Fruit fly (Drosophila melanogaster) whole organism, embryonic: Measurements from ENCODE around the gene CG6937.

Source experiments
- CG10462 ChIP-seq: fragments of 200-800 bp; sonication (Bioruptor generic); optimal IDR thresholded peaks from 2 replicates; lab custom pipeline; 2016; ENCODE audit warnings: missing biosample characterization, missing genetic modification characterization
- CG10543 ChIP-seq: fragments of 200-800 bp; sonication (Bioruptor generic); optimal IDR thresholded peaks from 3 replicates; lab custom pipeline; 2017; ENCODE audit warnings: missing biosample characterization, mild to moderate bottlenecking, missing genetic modification characterization, moderate library complexity
- CG11504 ChIP-seq: fragments of 200-800 bp; sonication (Bioruptor generic); optimal IDR thresholded peaks from 3 replicates; lab custom pipeline; 2019; ENCODE audit warnings: missing biosample characterization, mild to moderate bottlenecking, missing genetic modification characterization, moderate library complexity
- CG12155 ChIP-seq: fragments of 200-800 bp; sonication (Bioruptor generic); optimal IDR thresholded peaks from 3 replicates; lab custom pipeline; 2016; ENCODE audit warnings: missing biosample characterization, missing genetic modification characterization
- CG12219 ChIP-seq: fragments of 200-800 bp; sonication (Bioruptor generic); optimal IDR thresholded peaks from 3 replicates; lab custom pipeline; 2018; ENCODE audit warnings: missing biosample characterization, mild to moderate bottlenecking, missing genetic modification characterization
- CG12769 ChIP-seq: fragments of 200-800 bp; sonication (Bioruptor generic); optimal IDR thresholded peaks from 2 replicates; lab custom pipeline; 2019; ENCODE audit warnings: missing biosample characterization, mild to moderate bottlenecking, missing genetic modification characterization, moderate library complexity
- CG15514 ChIP-seq: fragments of 200-800 bp; sonication (Bioruptor generic); optimal IDR thresholded peaks from 3 replicates; lab custom pipeline; 2017; ENCODE audit warnings: missing biosample characterization, missing genetic modification characterization, mild to moderate bottlenecking, moderate library complexity, missing genetic modification reagents
- CG17186 ChIP-seq: fragments of 200-800 bp; sonication (Bioruptor generic); optimal IDR thresholded peaks from 3 replicates; lab custom pipeline; 2017; ENCODE audit warnings: missing biosample characterization, missing genetic modification reagents, missing genetic modification characterization
- CG17568 ChIP-seq: fragments of 200-800 bp; sonication (Bioruptor generic); optimal IDR thresholded peaks from 2 replicates; lab custom pipeline; 2018; ENCODE audit warnings: missing biosample characterization, mild to moderate bottlenecking, missing genetic modification characterization, moderate library complexity
- CG18262 ChIP-seq: fragments of 200-800 bp; optimal IDR thresholded peaks from 3 replicates; lab custom pipeline; 2019; ENCODE audit warnings: missing biosample characterization, mild to moderate bottlenecking, missing genetic modification characterization, moderate library complexity
- CG1832 ChIP-seq: fragments of 200-800 bp; sonication (Bioruptor generic); optimal IDR thresholded peaks from 2 replicates; lab custom pipeline; 2017; ENCODE audit warnings: missing biosample characterization, mild to moderate bottlenecking, missing genetic modification characterization, inconsistent platforms
- CG18764 ChIP-seq: fragments of 200-800 bp; sonication (Bioruptor generic); optimal IDR thresholded peaks from 3 replicates; lab custom pipeline; 2016; ENCODE audit warnings: missing biosample characterization, missing genetic modification characterization
- CG30403 ChIP-seq: fragments of 200-800 bp; sonication (Bioruptor generic); optimal IDR thresholded peaks from 3 replicates; lab custom pipeline; 2016; ENCODE audit warnings: missing biosample characterization, missing genetic modification characterization
- CG31224 ChIP-seq: fragments of 200-800 bp; sonication (Bioruptor generic); IDR thresholded peaks from 2 replicates; pipeline ENCODE4 v1.3.6; 2022; ENCODE audit warnings: missing biosample characterization, missing genetic modification characterization
- CG34224 ChIP-seq: fragments of 200-800 bp; sonication (Bioruptor generic); IDR thresholded peaks from 3 replicates; pipeline ENCODE4 v1.3.6; 2022; ENCODE audit warnings: missing biosample characterization, missing genetic modification characterization; ENCODE audit not compliant: partially characterized antibody
- CG34422 ChIP-seq: fragments of 200-800 bp; sonication (Bioruptor generic); IDR thresholded peaks from 3 replicates; pipeline ENCODE4 v1.3.6; 2022; ENCODE audit warnings: missing biosample characterization, missing genetic modification characterization
- CG4328 ChIP-seq: fragments of 200-800 bp; sonication (Bioruptor generic); optimal IDR thresholded peaks from 3 replicates; lab custom pipeline; 2017; ENCODE audit warnings: missing biosample characterization, missing genetic modification reagents, missing genetic modification characterization
- CG4424 ChIP-seq: fragments of 200-800 bp; sonication (Bioruptor generic); optimal IDR thresholded peaks from 3 replicates; lab custom pipeline; 2016; ENCODE audit warnings: missing biosample characterization, missing genetic modification characterization
- CG8765 ChIP-seq: fragments of 200-800 bp; sonication (Bioruptor generic); IDR thresholded peaks from 2 replicates; pipeline ENCODE4 v1.3.6; 2022; ENCODE audit warnings: missing biosample characterization, missing genetic modification characterization
- CG9797 ChIP-seq: fragments of 200-800 bp; sonication (Bioruptor generic); optimal IDR thresholded peaks from 3 replicates; lab custom pipeline; 2018; ENCODE audit warnings: missing biosample characterization, mild to moderate bottlenecking, missing genetic modification characterization
- CHES-1-like ChIP-seq: fragments of 200-800 bp; sonication (Bioruptor generic); optimal IDR thresholded peaks from 2 replicates; lab custom pipeline; 2016; ENCODE audit warnings: missing biosample characterization, missing genetic modification characterization
- Dek ChIP-seq: fragments of 200-800 bp; sonication (Bioruptor generic); optimal IDR thresholded peaks from 3 replicates; lab custom pipeline; 2019; ENCODE audit warnings: missing biosample characterization, mild to moderate bottlenecking, missing genetic modification characterization, moderate library complexity
- Dip2 ChIP-seq: fragments of 200-800 bp; sonication (Bioruptor generic); IDR thresholded peaks from 2 replicates; pipeline ENCODE4 v1.3.6; 2022; ENCODE audit warnings: missing biosample characterization, missing genetic modification characterization
- Fer2 ChIP-seq: fragments of 200-800 bp; sonication (Bioruptor generic); optimal IDR thresholded peaks from 2 replicates; lab custom pipeline; 2018; ENCODE audit warnings: missing biosample characterization, mild to moderate bottlenecking, missing genetic modification characterization, moderate library complexity
- Gsc ChIP-seq: fragments of 200-800 bp; sonication (Bioruptor generic); IDR thresholded peaks from 2 replicates; pipeline ENCODE4 v1.3.6; 2022; ENCODE audit warnings: missing biosample characterization, missing genetic modification characterization
- Gug ChIP-seq: fragments of 200-800 bp; sonication (Bioruptor generic); IDR thresholded peaks from 4 replicates; pipeline ENCODE4 v1.3.6; 2022; ENCODE audit warnings: missing biosample characterization, missing genetic modification characterization
- Hey ChIP-seq: fragments of 200-800 bp; sonication (Bioruptor generic); optimal IDR thresholded peaks from 3 replicates; lab custom pipeline; 2018; ENCODE audit warnings: missing biosample characterization, mild to moderate bottlenecking, missing genetic modification characterization
- HmgD ChIP-seq: fragments of 200-800 bp; sonication (Bioruptor generic); optimal IDR thresholded peaks from 3 replicates; lab custom pipeline; 2016; ENCODE audit warnings: missing biosample characterization, missing genetic modification characterization
- Jarid2 ChIP-seq: fragments of 200-800 bp; sonication (Bioruptor generic); optimal IDR thresholded peaks from 3 replicates; lab custom pipeline; 2017; ENCODE audit warnings: mild to moderate bottlenecking, missing biosample characterization, missing genetic modification reagents, missing genetic modification characterization
- Mes4 ChIP-seq: fragments of 200-800 bp; sonication (Bioruptor generic); optimal IDR thresholded peaks from 2 replicates; lab custom pipeline; 2016; ENCODE audit warnings: missing biosample characterization, missing genetic modification characterization
- Oli ChIP-seq: fragments of 200-800 bp; sonication (Bioruptor generic); optimal IDR thresholded peaks from 2 replicates; lab custom pipeline; 2018; ENCODE audit warnings: missing biosample characterization, mild to moderate bottlenecking, missing genetic modification characterization, moderate library complexity
- Taf1 ChIP-seq: fragments of 200-800 bp; sonication (Bioruptor generic); IDR thresholded peaks from 2 replicates; pipeline ENCODE4 v1.3.6; 2022; ENCODE audit warnings: missing biosample characterization, missing genetic modification characterization
- ara ChIP-seq: fragments of 200-800 bp; sonication (Bioruptor generic); IDR thresholded peaks from 2 replicates; pipeline ENCODE4 v1.3.6; 2022; ENCODE audit warnings: missing biosample characterization, missing genetic modification characterization
- ase ChIP-seq: fragments of 200-800 bp; sonication (Bioruptor generic); IDR thresholded peaks from 3 replicates; pipeline ENCODE4 v1.3.6; 2022; ENCODE audit warnings: missing biosample characterization, missing genetic modification characterization
- chn ChIP-seq: fragments of 200-800 bp; sonication (Bioruptor generic); optimal IDR thresholded peaks from 2 replicates; lab custom pipeline; 2016; ENCODE audit warnings: missing biosample characterization, missing genetic modification characterization
- grn ChIP-seq: fragments of 200-800 bp; sonication (Bioruptor generic); optimal IDR thresholded peaks from 3 replicates; lab custom pipeline; 2017; ENCODE audit warnings: missing biosample characterization, missing genetic modification characterization
- ham ChIP-seq: fragments of 200-800 bp; sonication (Bioruptor generic); IDR thresholded peaks from 2 replicates; pipeline ENCODE4 v1.3.6; 2022; ENCODE audit warnings: missing biosample characterization, missing genetic modification characterization
- inv ChIP-seq: fragments of 200-800 bp; sonication (Bioruptor generic); IDR thresholded peaks from 2 replicates; pipeline ENCODE4 v1.3.6; 2022; ENCODE audit warnings: missing biosample characterization, missing genetic modification characterization; ENCODE audit not compliant: partially characterized antibody
- lilli ChIP-seq: fragments of 200-800 bp; sonication (Bioruptor generic); optimal IDR thresholded peaks from 3 replicates; lab custom pipeline; 2016; ENCODE audit warnings: missing biosample characterization, missing genetic modification characterization
- nom ChIP-seq: fragments of 200-800 bp; sonication (Bioruptor generic); optimal IDR thresholded peaks from 2 replicates; lab custom pipeline; 2017; ENCODE audit warnings: missing biosample characterization, missing genetic modification characterization, mild to moderate bottlenecking, moderate library complexity, missing genetic modification reagents
- p53 ChIP-seq: fragments of 200-800 bp; sonication (Bioruptor generic); optimal IDR thresholded peaks from 2 replicates; lab custom pipeline; 2016; ENCODE audit warnings: missing biosample characterization, missing genetic modification characterization
- pzg ChIP-seq: fragments of 200-800 bp; sonication (Bioruptor generic); optimal IDR thresholded peaks from 3 replicates; lab custom pipeline; 2018; ENCODE audit warnings: missing biosample characterization, mild to moderate bottlenecking, missing genetic modification characterization, moderate library complexity
- repo ChIP-seq: fragments of 200-800 bp; sonication (Bioruptor generic); optimal IDR thresholded peaks from 2 replicates; lab custom pipeline; 2016; ENCODE audit warnings: missing biosample characterization, missing genetic modification characterization
- sens ChIP-seq: fragments of 200-800 bp; sonication (Bioruptor generic); peaks from one replicate; lab custom pipeline; 2016; ENCODE audit warnings: missing biosample characterization, missing genetic modification characterization
- slou ChIP-seq: fragments of 200-800 bp; sonication (Bioruptor generic); optimal IDR thresholded peaks from 3 replicates; lab custom pipeline; 2016; ENCODE audit warnings: missing biosample characterization, missing genetic modification characterization
- slp2 ChIP-seq: fragments of 200-800 bp; sonication (Bioruptor generic); optimal IDR thresholded peaks from 2 replicates; lab custom pipeline; 2016; ENCODE audit warnings: missing biosample characterization, missing genetic modification characterization
- stc ChIP-seq: fragments of 200-800 bp; sonication (Bioruptor generic); IDR thresholded peaks from 2 replicates; pipeline ENCODE4 v1.3.6; 2022; ENCODE audit warnings: missing biosample characterization, missing genetic modification characterization
- tgo ChIP-seq: fragments of 200-800 bp; sonication (Bioruptor generic); IDR thresholded peaks from 3 replicates; pipeline ENCODE4 v1.3.6; 2022; ENCODE audit warnings: missing biosample characterization, missing genetic modification characterization
- twi ChIP-seq: fragments of 200-800 bp; optimal IDR thresholded peaks from 2 replicates; lab custom pipeline; 2019; ENCODE audit warnings: missing biosample characterization, mild to moderate bottlenecking, missing genetic modification characterization, moderate library complexity
- unc-4 ChIP-seq: fragments of 200-800 bp; sonication (Bioruptor generic); IDR thresholded peaks from 2 replicates; pipeline ENCODE4 v1.3.6; 2022; ENCODE audit warnings: missing biosample characterization, missing genetic modification characterization; ENCODE audit not compliant: partially characterized antibody
- zf30C ChIP-seq: fragments of 200-800 bp; sonication (Bioruptor generic); optimal IDR thresholded peaks from 3 replicates; lab custom pipeline; 2018; ENCODE audit warnings: missing biosample characterization, mild to moderate bottlenecking, missing genetic modification characterization

CG6937 gene

DNA sequence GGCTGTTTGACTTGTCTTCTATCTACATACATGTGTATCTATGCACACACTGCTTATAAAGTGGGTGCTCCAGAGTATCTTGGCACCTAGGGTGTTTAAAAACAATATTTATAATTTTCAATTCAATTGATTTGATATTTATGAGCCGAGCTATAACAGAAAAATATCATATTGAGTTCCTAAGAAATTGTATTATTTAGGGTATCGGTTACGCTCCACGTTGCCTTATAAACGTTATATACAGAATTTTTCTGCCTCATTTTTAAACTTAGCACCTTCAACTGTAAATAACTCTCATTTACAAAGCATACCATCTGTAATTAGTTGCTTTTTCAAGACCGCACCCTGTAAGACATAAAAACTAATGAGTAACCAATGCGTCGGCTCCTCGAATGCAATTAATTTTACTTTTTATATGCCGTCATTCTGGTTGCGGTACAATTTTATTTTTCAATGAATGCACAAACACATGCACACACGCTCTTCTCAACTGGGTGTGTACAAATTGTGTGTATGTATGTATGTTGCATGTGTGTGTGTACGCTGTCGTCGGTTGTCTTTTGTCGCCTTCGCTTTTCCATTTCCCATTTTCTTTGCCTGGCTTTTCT, 6.2 kb downstream of the CG6937 start (continued):
- TF ChIP-seq CG31224 (no peak), CG11504 (peak; percentile 73), repo (GFP tag; lab: Kevin White, UChicago) (no peak), CG17568 (GFP tag; lab: Kevin White, UChicago) (no peak), CHES-1-like (GFP tag; lab: Kevin White, UChicago) (no peak), stc (GFP tag; lab: Robert Waterston, UW) (no peak), Dip2 (GFP tag; lab: Robert Waterston, UW) (no peak), CG17186 (GFP tag; lab: Kevin White, UChicago) (peak; percentile 52), CG4328 (peak; percentile 12), CG18262 (tag; lab: Kevin White, UChicago) (peak; percentile 91), slou (GFP tag; lab: Kevin White, UChicago) (no peak), CG8765 (GFP tag; lab: Robert Waterston, UW) (no peak; the same call in 1 of the 2 replicates), CG15514 (no peak), Hey (tag; lab: Kevin White, UChicago) (no peak), zf30C (GFP tag; lab: Kevin White, UChicago) (no peak), CG34224 (GFP tag; lab: Robert Waterston, UW) (no peak), CG10543 (GFP tag; lab: Kevin White, UChicago) (no peak), pzg (GFP tag; lab: Kevin White, UChicago) (no peak), CG9797 (GFP tag; lab: Kevin White, UChicago) (no peak), CG10462 (GFP tag; lab: Kevin White, UChicago) (peak; percentile 29), nom (GFP tag; lab: Kevin White, UChicago) (no peak), Dek (tag; lab: Kevin White, UChicago) (no peak), CG18764 (GFP tag; lab: Kevin White, UChicago) (peak; percentile 16), Taf1 (GFP tag; lab: Robert Waterston, UW) (no peak), ase (GFP tag; lab: Robert Waterston, UW) (no peak), Jarid2 (GFP tag; lab: Kevin White, UChicago) (no peak), p53 (no peak), Gsc (GFP tag; lab: Robert Waterston, UW) (no peak), unc-4 (GFP tag; lab: Robert Waterston, UW) (no peak), Gug (GFP tag; lab: Robert Waterston, UW) (no peak), inv (GFP tag; lab: Robert Waterston, UW) (no peak), Mes4 (GFP tag; lab: Kevin White, UChicago) (peak; percentile 40), CG30403 (peak; percentile 72), sens (GFP tag; lab: Kevin White, UChicago) (peak; percentile 96), CG4424 (GFP tag; lab: Kevin White, UChicago) (peak; percentile 57), HmgD (GFP tag; lab: Kevin White, UChicago) (no peak), CG1832 (GFP tag; lab: Kevin White, UChicago) (no peak), ara (GFP tag; lab: Robert Waterston, UW) (no peak; the same call in 1 of the 2 replicates), CG34422 (GFP tag; lab: Robert Waterston, UW) (no peak), twi (tag; lab: Kevin White, UChicago) (peak; percentile 63), lilli (GFP tag; lab: Kevin White, UChicago) (peak; percentile 55), CG12155 (GFP tag; lab: Kevin White, UChicago) (peak; percentile 13), grn (GFP tag; lab: Kevin White, UChicago) (peak; percentile 31), chn (GFP tag; lab: Kevin White, UChicago) (peak; percentile 60), Oli (peak; percentile 82), ham (GFP tag; lab: Robert Waterston, UW) (no peak), Fer2 (tag; lab: Kevin White, UChicago) (no peak), tgo (GFP tag; lab: Robert Waterston, UW) (no peak), CG12219 (GFP tag; lab: Kevin White, UChicago) (peak; percentile 40), CG12769 (no peak), slp2 (peak; percentile 45)
